Fruit fly (Drosophila melanogaster) whole organism, embryonic: ENCODE results near the gene lectin-37Da.

Experiments
- Awh ChIP-seq: fragments of 200-800 bp; sonication (Bioruptor generic); IDR thresholded peaks from 2 replicates; pipeline ENCODE4, ENCODE4 v1.3.6; 2022; ENCODE audit warnings: missing biosample characterization, missing genetic modification characterization
- C15 ChIP-seq: fragments of 200-800 bp; sonication (Bioruptor generic); IDR thresholded peaks from 3 replicates; pipeline ENCODE4 v1.3.6; 2022; ENCODE audit warnings: missing biosample characterization, missing genetic modification characterization
- CG10543 ChIP-seq: fragments of 200-800 bp; sonication (Bioruptor generic); optimal IDR thresholded peaks from 3 replicates; lab custom pipeline; 2017; ENCODE audit warnings: missing biosample characterization, mild to moderate bottlenecking, missing genetic modification characterization, moderate library complexity
- CG11085 ChIP-seq: fragments of 200-800 bp; sonication (Bioruptor generic); IDR thresholded peaks from 2 replicates; pipeline ENCODE4 v1.3.6; 2022; ENCODE audit warnings: missing biosample characterization, missing genetic modification characterization
- CG1233 ChIP-seq: fragments of 200-800 bp; sonication (Bioruptor generic); optimal IDR thresholded peaks from 4 replicates; lab custom pipeline; 2018; ENCODE audit warnings: missing biosample characterization, mild to moderate bottlenecking, missing genetic modification characterization
- CG12769 ChIP-seq: fragments of 200-800 bp; sonication (Bioruptor generic); optimal IDR thresholded peaks from 2 replicates; lab custom pipeline; 2019; ENCODE audit warnings: missing biosample characterization, mild to moderate bottlenecking, missing genetic modification characterization, moderate library complexity
- CG13424 ChIP-seq: fragments of 200-800 bp; sonication (Bioruptor generic); optimal IDR thresholded peaks from 2 replicates; lab custom pipeline; 2019; ENCODE audit warnings: missing biosample characterization, mild to moderate bottlenecking, missing genetic modification characterization, moderate library complexity
- CG13624 ChIP-seq: fragments of 200-800 bp; sonication (Bioruptor generic); optimal IDR thresholded peaks from 2 replicates; lab custom pipeline; 2016; ENCODE audit warnings: missing biosample characterization, missing genetic modification characterization
- CG14667 ChIP-seq: fragments of 200-800 bp; sonication (Bioruptor generic); IDR thresholded peaks from 2 replicates; pipeline ENCODE4 v1.3.6; 2022; ENCODE audit warnings: missing biosample characterization, missing genetic modification characterization
- CG17385 ChIP-seq: fragments of 200-800 bp; sonication (Bioruptor generic); optimal IDR thresholded peaks from 3 replicates; lab custom pipeline; 2018; ENCODE audit warnings: missing biosample characterization, mild to moderate bottlenecking, missing genetic modification characterization
- CG17568 ChIP-seq: fragments of 200-800 bp; sonication (Bioruptor generic); optimal IDR thresholded peaks from 2 replicates; lab custom pipeline; 2018; ENCODE audit warnings: missing biosample characterization, mild to moderate bottlenecking, missing genetic modification characterization, moderate library complexity
- CG17802 ChIP-seq: fragments of 200-800 bp; sonication (Bioruptor generic); optimal IDR thresholded peaks from 2 replicates; lab custom pipeline; 2018; ENCODE audit warnings: missing biosample characterization, mild to moderate bottlenecking, missing genetic modification characterization, moderate library complexity
- CG17829 ChIP-seq: fragments of 200-800 bp; optimal IDR thresholded peaks from 2 replicates; lab custom pipeline; 2019; ENCODE audit warnings: missing biosample characterization, mild to moderate bottlenecking, missing genetic modification characterization, moderate library complexity
- CG17912 ChIP-seq: fragments of 200-800 bp; sonication (Bioruptor generic); optimal IDR thresholded peaks from 2 replicates; lab custom pipeline; 2018; ENCODE audit warnings: missing biosample characterization, mild to moderate bottlenecking, missing genetic modification characterization
- CG30020 ChIP-seq: fragments of 200-800 bp; optimal IDR thresholded peaks from 2 replicates; lab custom pipeline; 2019; ENCODE audit warnings: missing biosample characterization, mild to moderate bottlenecking, missing genetic modification characterization, moderate library complexity
- CG3065 ChIP-seq: fragments of 200-800 bp; sonication (Bioruptor generic); optimal IDR thresholded peaks from 2 replicates; lab custom pipeline; 2016; ENCODE audit warnings: missing biosample characterization, missing genetic modification characterization
- CG31224 ChIP-seq: fragments of 200-800 bp; sonication (Bioruptor generic); IDR thresholded peaks from 2 replicates; pipeline ENCODE4 v1.3.6; 2022; ENCODE audit warnings: missing biosample characterization, missing genetic modification characterization
- CG31365 ChIP-seq: fragments of 200-800 bp; sonication (Bioruptor generic); optimal IDR thresholded peaks from 2 replicates; lab custom pipeline; 2018; ENCODE audit warnings: missing biosample characterization, mild to moderate bottlenecking, missing genetic modification characterization
- CG33213 ChIP-seq: fragments of 200-800 bp; sonication (Bioruptor generic); optimal IDR thresholded peaks from 3 replicates; lab custom pipeline; 2016; ENCODE audit warnings: missing biosample characterization, missing genetic modification characterization
- CG34422 ChIP-seq: fragments of 200-800 bp; sonication (Bioruptor generic); IDR thresholded peaks from 3 replicates; pipeline ENCODE4 v1.3.6; 2022; ENCODE audit warnings: missing biosample characterization, missing genetic modification characterization
- CG6813 ChIP-seq: fragments of 200-800 bp; sonication (Bioruptor generic); optimal IDR thresholded peaks from 2 replicates; lab custom pipeline; 2017; ENCODE audit warnings: missing biosample characterization, missing genetic modification characterization, mild to moderate bottlenecking, moderate library complexity, missing genetic modification reagents
- CG7745 ChIP-seq: fragments of 200-800 bp; sonication (Bioruptor generic); optimal IDR thresholded peaks from 2 replicates; lab custom pipeline; 2018; ENCODE audit warnings: missing biosample characterization, mild to moderate bottlenecking, missing genetic modification characterization, moderate library complexity
- CG9215 ChIP-seq: fragments of 200-800 bp; sonication (Bioruptor generic); IDR thresholded peaks from 2 replicates; pipeline ENCODE4 v1.3.6; 2022; ENCODE audit warnings: missing biosample characterization, missing genetic modification characterization
- Dip3 ChIP-seq: fragments of 200-800 bp; sonication (Bioruptor generic); optimal IDR thresholded peaks from 3 replicates; lab custom pipeline; 2016; ENCODE audit warnings: missing biosample characterization, missing genetic modification characterization
- Doc3 ChIP-seq: fragments of 200-800 bp; sonication (Bioruptor generic); IDR thresholded peaks from 3 replicates; pipeline ENCODE4 v1.3.6; 2022; ENCODE audit warnings: missing biosample characterization, missing genetic modification characterization; ENCODE audit not compliant: partially characterized antibody
- H2.0 ChIP-seq: fragments of 200-800 bp; sonication (Bioruptor generic); IDR thresholded peaks from 2 replicates; pipeline ENCODE4 v1.3.6; 2022; ENCODE audit warnings: missing biosample characterization, missing genetic modification characterization
- Hmr ChIP-seq: fragments of 200-800 bp; sonication (Bioruptor generic); optimal IDR thresholded peaks from 3 replicates; lab custom pipeline; 2017; ENCODE audit warnings: mild to moderate bottlenecking, missing biosample characterization, missing genetic modification reagents, missing genetic modification characterization
- Hmx ChIP-seq: fragments of 200-800 bp; sonication (Bioruptor generic); optimal IDR thresholded peaks from 2 replicates; lab custom pipeline; 2016; ENCODE audit warnings: missing biosample characterization, missing genetic modification characterization
- Lhr ChIP-seq: fragments of 200-800 bp; sonication (Bioruptor generic); optimal IDR thresholded peaks from 3 replicates; lab custom pipeline; 2017; ENCODE audit warnings: mild to moderate bottlenecking, missing biosample characterization, missing genetic modification reagents, missing genetic modification characterization
- NC2α ChIP-seq: fragments of 200-800 bp; sonication (Bioruptor generic); optimal IDR thresholded peaks from 2 replicates; lab custom pipeline; 2016; ENCODE audit warnings: missing biosample characterization, missing genetic modification characterization
- Nf-YB ChIP-seq: fragments of 200-800 bp; sonication (Bioruptor generic); optimal IDR thresholded peaks from 3 replicates; lab custom pipeline; 2019; ENCODE audit warnings: missing biosample characterization, mild to moderate bottlenecking, missing genetic modification characterization, moderate library complexity
- Nf-YC ChIP-seq: fragments of 200-800 bp; optimal IDR thresholded peaks from 3 replicates; lab custom pipeline; 2019; ENCODE audit warnings: missing biosample characterization, mild to moderate bottlenecking, missing genetic modification characterization, moderate library complexity
- Trl ChIP-seq, 3 experiments: fragments of >200 bp in 2 of 3; fragments of 200-800 bp in 1 of 3; sonication (Bioruptor generic) in 1 of 3; optimal IDR thresholded peaks; 2 replicates in 1 of 3; 3 replicates in 2 of 3; lab custom pipeline; 2016 to 2017; ENCODE audit warnings: missing biosample characterization in 1 of 3, missing genetic modification characterization in 1 of 3
- al ChIP-seq: fragments of 200-800 bp; sonication (Bioruptor generic); IDR thresholded peaks from 2 replicates; pipeline ENCODE4 v1.3.6; 2022; ENCODE audit warnings: missing biosample characterization, missing genetic modification characterization
- bowl ChIP-seq: fragments of 200-800 bp; sonication (Bioruptor generic); IDR thresholded peaks from 2 replicates; pipeline ENCODE4 v1.3.6; 2022; ENCODE audit warnings: missing biosample characterization, missing genetic modification characterization
- dmrt11E ChIP-seq: fragments of 200-800 bp; sonication (Bioruptor generic); optimal IDR thresholded peaks from 3 replicates; lab custom pipeline; 2018; ENCODE audit warnings: missing biosample characterization, mild to moderate bottlenecking, missing genetic modification characterization, moderate library complexity
- dpn ChIP-seq, 2 experiments: fragments of 200-800 bp; sonication (Bioruptor generic); optimal IDR thresholded peaks; 3 replicates each; lab custom pipeline; 2016; ENCODE audit warnings: missing biosample characterization in 2 of 2, missing genetic modification characterization in 2 of 2
- grau ChIP-seq: fragments of 200-800 bp; optimal IDR thresholded peaks from 3 replicates; lab custom pipeline; 2019; ENCODE audit warnings: missing biosample characterization, mild to moderate bottlenecking, missing genetic modification characterization, moderate library complexity
- gsb-n ChIP-seq: fragments of 200-800 bp; sonication (Bioruptor generic); optimal IDR thresholded peaks from 3 replicates; lab custom pipeline; 2018; ENCODE audit warnings: missing biosample characterization, mild to moderate bottlenecking, missing genetic modification characterization
- gt ChIP-seq: fragments of 200-800 bp; sonication (Bioruptor generic); IDR thresholded peaks from 2 replicates; pipeline ENCODE4 v1.3.6; 2022; ENCODE audit warnings: missing biosample characterization, missing genetic modification characterization
- jumu ChIP-seq: fragments of 200-800 bp; sonication (Bioruptor generic); optimal IDR thresholded peaks from 3 replicates; lab custom pipeline; 2016; ENCODE audit warnings: missing biosample characterization, missing genetic modification characterization
- klu ChIP-seq: fragments of 200-800 bp; sonication (Bioruptor generic); IDR thresholded peaks from 2 replicates; pipeline ENCODE4 v1.3.6; 2022; ENCODE audit warnings: missing biosample characterization, missing genetic modification characterization
- lola ChIP-seq, 3 experiments: fragments of >200 bp in 2 of 3; fragments of 200-800 bp in 1 of 3; sonication (Bioruptor generic) in 1 of 3; optimal IDR thresholded peaks; 2 replicates each; lab custom pipeline; 2017 to 2019; ENCODE audit warnings: missing biosample characterization in 3 of 3, missing genetic modification characterization in 3 of 3, mild to moderate bottlenecking in 1 of 3, moderate library complexity in 1 of 3
- pfk ChIP-seq: fragments of 200-800 bp; sonication (Bioruptor generic); optimal IDR thresholded peaks from 2 replicates; lab custom pipeline; 2018; ENCODE audit warnings: missing biosample characterization, mild to moderate bottlenecking, missing genetic modification characterization, moderate library complexity
- phol ChIP-seq: fragments of 200-800 bp; sonication (Bioruptor generic); optimal IDR thresholded peaks from 3 replicates; lab custom pipeline; 2018; ENCODE audit warnings: missing biosample characterization, mild to moderate bottlenecking, missing genetic modification characterization, moderate library complexity
- ranshi ChIP-seq: fragments of 200-800 bp; sonication (Bioruptor generic); IDR thresholded peaks from 2 replicates; pipeline ENCODE4 v1.3.6; 2022; ENCODE audit warnings: missing biosample characterization, missing genetic modification characterization
- rib ChIP-seq: fragments of 200-800 bp; sonication (Bioruptor generic); IDR thresholded peaks from 2 replicates; pipeline ENCODE4 v1.3.6; 2022; ENCODE audit warnings: missing biosample characterization, missing genetic modification characterization
- sens-2 ChIP-seq: fragments of 200-800 bp; sonication (Bioruptor generic); IDR thresholded peaks from 2 replicates; pipeline ENCODE4 v1.3.6; 2022; ENCODE audit warnings: missing biosample characterization, missing genetic modification characterization
- sisA ChIP-seq: fragments of 200-800 bp; sonication (Bioruptor generic); IDR thresholded peaks from 2 replicates; pipeline ENCODE4 v1.3.6; 2022; ENCODE audit warnings: missing biosample characterization, missing genetic modification characterization

lectin-37Da gene

DNA sequence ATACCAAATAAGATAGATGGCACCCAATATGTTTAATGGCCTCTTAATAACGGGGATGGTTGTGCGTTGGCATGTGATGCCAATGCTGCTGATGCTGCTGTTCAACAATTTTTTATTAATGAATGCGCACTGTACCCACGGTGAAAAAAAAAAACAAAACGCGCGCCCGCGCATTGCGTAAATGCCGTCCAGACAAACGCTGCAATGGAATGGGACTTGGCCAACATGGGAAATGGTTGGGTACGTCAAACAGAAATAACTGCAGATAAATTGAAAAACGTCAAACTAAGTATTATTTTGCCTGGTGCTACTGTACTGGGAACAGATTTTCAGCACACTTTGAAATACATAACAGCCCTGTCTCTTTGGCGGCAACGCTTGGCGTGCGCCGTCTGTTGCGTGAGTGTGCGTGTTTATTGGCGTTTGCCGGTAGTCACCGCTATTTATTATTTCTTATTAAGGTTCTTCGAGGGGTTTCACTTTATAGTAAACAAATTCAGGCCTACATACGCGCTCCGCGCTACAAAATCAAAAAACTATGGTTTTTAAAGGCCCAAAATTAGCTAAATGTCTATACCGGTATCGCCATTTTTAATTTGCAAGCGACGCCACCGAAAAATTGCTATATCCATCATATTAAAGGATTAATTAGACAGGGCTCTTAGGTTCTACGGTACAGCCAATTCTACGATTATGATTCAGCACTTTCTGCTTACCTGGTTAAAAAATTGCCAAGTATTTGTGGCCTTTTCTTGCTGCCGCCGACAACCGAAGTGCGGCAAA, 34.6 kb downstream of the lectin-37Da start (continued):
- TF ChIP-seq CG1233 (GFP tag; lab: Kevin White, UChicago) (no peak), Hmx (GFP tag; lab: Kevin White, UChicago) (no peak), gsb-n (tag; lab: Kevin White, UChicago) (no peak), CG17802 (tag; lab: Kevin White, UChicago) (no peak), CG17829 (tag; lab: Kevin White, UChicago) (no peak), C15 (no peak), sisA (peak; percentile 56), CG34422 (GFP tag; lab: Robert Waterston, UW) (peak; percentile 96; the same call in 2 of the 3 replicates), CG7745 (tag; lab: Kevin White, UChicago) (no peak), Lhr (GFP tag; lab: Kevin White, UChicago) (no peak), CG3065 (GFP tag; lab: Kevin White, UChicago) (no peak), CG13424 (tag; lab: Kevin White, UChicago) (no peak), CG17568 (GFP tag; lab: Kevin White, UChicago) (no peak), Doc3 (GFP tag; lab: Robert Waterston, UW) (no peak), CG9215 (no peak), H2.0 (GFP tag; lab: Robert Waterston, UW) (no peak), CG31224 (GFP tag; lab: Robert Waterston, UW) (no peak), klu (no peak), Nf-YB (GFP tag; lab: Kevin White, UChicago) (no peak), Dip3 (peak; percentile 34), CG14667 (no peak), ranshi (peak; percentile 45; the same call in 1 of the 2 replicates), sens-2 (GFP tag; lab: Robert Waterston, UW) (no peak), CG10543 (GFP tag; lab: Kevin White, UChicago) (peak; percentile 18), jumu (peak; percentile 35), CG17385 (GFP tag; lab: Kevin White, UChicago) (no peak), CG11085 (GFP tag; lab: Robert Waterston, UW) (no peak), phol (peak; percentile 78), CG17912 (no peak), Trl (optimal IDR thresholded peaks at IDR 0.05; lab: Kevin White, UChicago) (no peak), Trl (GFP tag; optimal IDR thresholded peaks at IDR 0.05; lab: Kevin White, UChicago) (peak; percentile 23), CG31365 (tag; lab: Kevin White, UChicago) (no peak), CG12769 (tag; lab: Kevin White, UChicago) (no peak), CG30020 (tag; lab: Kevin White, UChicago) (no peak), CG33213 (GFP tag; lab: Kevin White, UChicago) (no peak), pfk (GFP tag; lab: Kevin White, UChicago) (no peak), lola (GFP tag; optimal IDR thresholded peaks at IDR 0.05; lab: Kevin White, UChicago) (no peak), CG6813 (GFP tag; lab: Kevin White, UChicago) (no peak), rib (GFP tag; lab: Robert Waterston, UW) (no peak; the same call in 1 of the 2 replicates), dmrt11E (tag; lab: Kevin White, UChicago) (no peak), Hmr (no peak), gt (GFP tag; lab: Robert Waterston, UW) (no peak), Awh (GFP tag; lab: Robert Waterston, UW) (no peak), NC2α (GFP tag; lab: Kevin White, UChicago) (no peak), grau (peak; percentile 82), dpn (GFP tag; optimal IDR thresholded peaks at IDR 0.05; lab: Kevin White, UChicago) (peak; percentile 17 to 38), bowl (no peak), Nf-YC (tag; lab: Kevin White, UChicago) (no peak), al (no peak), CG13624 (GFP tag; lab: Kevin White, UChicago) (no peak)
